Worm (Caenorhabditis elegans) whole organism, young adult: ENCODE results near the gene lam-1.
"Not testable (repeated sequence)": the region's sequence is repeated elsewhere in the genome, so short reads cannot be mapped to it uniquely, and the experiment has no call there.

Source experiments
- B0019.2 ChIP-seq: fragments of 200-800 bp; sonication (Bioruptor generic); conservative IDR thresholded peaks from 2 replicates; pipeline ENCODE4 v1.3.6; 2022; ENCODE audit warnings: missing genetic modification reagents, missing genetic modification characterization, missing compliant biosample characterization
- B0261.1 ChIP-seq: sonication (generic microtip); optimal IDR thresholded peaks from 2 replicates; lab custom pipeline; 2016; ENCODE audit warnings: mild to moderate bottlenecking, missing genetic modification characterization, moderate library complexity, missing compliant biosample characterization
- F55B11.4 ChIP-seq: sonication (generic microtip); optimal IDR thresholded peaks from 2 replicates; lab custom pipeline; 2016; ENCODE audit warnings: missing compliant biosample characterization, missing genetic modification characterization, borderline replicate concordance; ENCODE audit not compliant: insufficient read depth
- Y67H2A.10 ChIP-seq: fragments of 200-800 bp; sonication (Bioruptor generic); conservative IDR thresholded peaks from 2 replicates; pipeline ENCODE4 v1.3.6; 2022; ENCODE audit warnings: missing genetic modification reagents, missing genetic modification characterization, missing compliant biosample characterization
- ama-1 ChIP-seq, 3 experiments: fragments of 150-350 bp in 1 of 3; sonication (generic microtip) in 2 of 3; optimal IDR thresholded peaks; 2 replicates each; lab custom pipeline; 2014 to 2018; ENCODE audit warnings: missing biosample characterization in 2 of 3, missing genetic modification characterization in 2 of 3, missing genetic modification reagents in 2 of 3
- aptf-2 ChIP-seq: fragments of 200-800 bp; sonication (Bioruptor generic); conservative IDR thresholded peaks from 2 replicates; pipeline ENCODE4 v1.3.6; 2022; ENCODE audit warnings: missing genetic modification reagents, missing genetic modification characterization, missing compliant biosample characterization
- aptf-3 ChIP-seq: fragments of 200-800 bp; sonication (Bioruptor generic); IDR thresholded peaks from 2 replicates; pipeline ENCODE4 v1.3.6; 2022; ENCODE audit warnings: missing genetic modification characterization, missing compliant biosample characterization
- athp-1 ChIP-seq: sonication (generic microtip); optimal IDR thresholded peaks from 2 replicates; lab custom pipeline; 2017; ENCODE audit warnings: mild to moderate bottlenecking, missing genetic modification characterization, missing compliant biosample characterization
- die-1 ChIP-seq: sonication (generic microtip); optimal IDR thresholded peaks from 2 replicates; lab custom pipeline; 2016; ENCODE audit warnings: missing genotype, mild to moderate bottlenecking, missing genetic modification characterization, missing compliant biosample characterization
- egl-44 ChIP-seq: fragments of 200-800 bp; sonication (Bioruptor generic); IDR thresholded peaks from 2 replicates; pipeline ENCODE4 v1.3.6; 2022; ENCODE audit warnings: missing genetic modification reagents, missing genetic modification characterization, missing compliant biosample characterization
- egrh-3 ChIP-seq: fragments of 200-800 bp; sonication (Bioruptor generic); IDR thresholded peaks from 2 replicates; pipeline ENCODE4 v1.3.6; 2022; ENCODE audit warnings: missing genetic modification reagents, missing genetic modification characterization, missing compliant biosample characterization
- ekl-4 ChIP-seq: fragments of 200-800 bp; sonication (Bioruptor generic); IDR thresholded peaks from 2 replicates; pipeline ENCODE4 v1.3.6; 2022; ENCODE audit warnings: missing genetic modification reagents, missing genetic modification characterization, missing compliant biosample characterization
- ets-4 ChIP-seq: fragments of 200-800 bp; sonication (Bioruptor generic); optimal IDR thresholded peaks from 2 replicates; lab custom pipeline; 2018; ENCODE audit warnings: mild to moderate bottlenecking, missing genetic modification characterization, missing compliant biosample characterization
- gei-17 ChIP-seq: fragments of 200-800 bp; sonication (Bioruptor generic); optimal IDR thresholded peaks from 2 replicates; lab custom pipeline; 2018; ENCODE audit warnings: mild to moderate bottlenecking, missing genetic modification characterization, missing compliant biosample characterization
- hlh-12 ChIP-seq: sonication (generic microtip); optimal IDR thresholded peaks from 2 replicates; lab custom pipeline; 2016; ENCODE audit warnings: missing genetic modification characterization, missing compliant biosample characterization
- hlh-26 ChIP-seq: fragments of 200-800 bp; sonication (Bioruptor generic); conservative IDR thresholded peaks from 2 replicates; pipeline ENCODE4 v1.3.6; 2022; ENCODE audit warnings: missing genetic modification reagents, missing genetic modification characterization, missing compliant biosample characterization
- let-526 ChIP-seq: fragments of 200-800 bp; sonication (Bioruptor generic); IDR thresholded peaks from 2 replicates; pipeline ENCODE4 v1.3.6; 2022; ENCODE audit warnings: missing genetic modification reagents, missing genetic modification characterization, missing compliant biosample characterization
- lin-40 ChIP-seq: sonication (generic microtip); optimal IDR thresholded peaks from 2 replicates; lab custom pipeline; 2016; ENCODE audit warnings: missing genetic modification characterization, mild to moderate bottlenecking, missing compliant biosample characterization, missing genotype, missing genetic modification reagents
- lsy-27 ChIP-seq: sonication (generic microtip); optimal IDR thresholded peaks from 2 replicates; lab custom pipeline; 2017; ENCODE audit warnings: missing genetic modification characterization, mild to moderate bottlenecking, missing compliant biosample characterization, antibody characterized with exemption, missing genotype, borderline replicate concordance; ENCODE audit not compliant: insufficient read depth
- mcd-1 ChIP-seq: fragments of 200-800 bp; sonication (Bioruptor generic); IDR thresholded peaks from 2 replicates; pipeline ENCODE4 v1.3.6; 2022; ENCODE audit warnings: missing genetic modification reagents, missing genetic modification characterization, missing compliant biosample characterization
- nfya-1 ChIP-seq: sonication (generic microtip); optimal IDR thresholded peaks from 2 replicates; lab custom pipeline; 2017; ENCODE audit warnings: antibody characterized with exemption, missing compliant biosample characterization, missing genetic modification characterization, borderline replicate concordance; ENCODE audit not compliant: insufficient read depth
- rec-8 ChIP-seq, 2 experiments: sonication (generic microtip); optimal IDR thresholded peaks; 2 replicates each; lab custom pipeline; 2016; ENCODE audit warnings: mild to moderate bottlenecking in 2 of 2, missing genetic modification characterization in 2 of 2, missing genetic modification reagents in 2 of 2, missing genotype in 2 of 2, missing biosample characterization in 1 of 2, missing compliant biosample characterization in 1 of 2, moderate library complexity in 1 of 2
- sdz-38 ChIP-seq: sonication (generic microtip); optimal IDR thresholded peaks from 2 replicates; lab custom pipeline; 2016; ENCODE audit warnings: missing genotype, missing genetic modification characterization, missing compliant biosample characterization
- snpc-3.4 ChIP-seq: sonication (generic microtip); optimal IDR thresholded peaks from 2 replicates; lab custom pipeline; 2017; ENCODE audit warnings: missing genetic modification characterization, mild to moderate bottlenecking, missing compliant biosample characterization, antibody characterized with exemption, moderate library complexity, missing genotype, missing genetic modification reagents
- somi-1 ChIP-seq: fragments of 200-800 bp; sonication (Bioruptor generic); optimal IDR thresholded peaks from 2 replicates; lab custom pipeline; 2018; ENCODE audit warnings: mild to moderate bottlenecking, missing genetic modification characterization, missing compliant biosample characterization
- tlf-1 ChIP-seq: fragments of 200-800 bp; sonication (Bioruptor generic); optimal IDR thresholded peaks from 2 replicates; lab custom pipeline; 2018; ENCODE audit warnings: mild to moderate bottlenecking, missing genetic modification characterization, missing compliant biosample characterization
- zfh-2 ChIP-seq: fragments of 200-800 bp; sonication (Bioruptor generic); conservative IDR thresholded peaks from 2 replicates; pipeline ENCODE4 v1.3.6; 2022; ENCODE audit warnings: missing genetic modification reagents, missing genetic modification characterization, missing compliant biosample characterization
- ztf-26 ChIP-seq: sonication (generic microtip); optimal IDR thresholded peaks from 2 replicates; lab custom pipeline; 2017; ENCODE audit warnings: missing genetic modification characterization, missing compliant biosample characterization

The lam-1 gene

ce11 chrIV:5215092-5215491 lies 42.0 kb downstream of the lam-1 start, which contains the start of gene Y59E9AL.4:
Gene Y59E9AL.4 (minus strand): TSS chrIV:5215192.
- TF ChIP-seq ets-4 (GFP tag; lab: Kevin White, UChicago) (no peak), rec-8 (tag; optimal IDR thresholded peaks at IDR 0.05; lab: Kevin White, UChicago) (no peak), aptf-2 (GFP tag; lab: Robert Waterston, UW) (no peak), F55B11.4 (tag; lab: Kevin White, UChicago) (no peak)

DNA sequence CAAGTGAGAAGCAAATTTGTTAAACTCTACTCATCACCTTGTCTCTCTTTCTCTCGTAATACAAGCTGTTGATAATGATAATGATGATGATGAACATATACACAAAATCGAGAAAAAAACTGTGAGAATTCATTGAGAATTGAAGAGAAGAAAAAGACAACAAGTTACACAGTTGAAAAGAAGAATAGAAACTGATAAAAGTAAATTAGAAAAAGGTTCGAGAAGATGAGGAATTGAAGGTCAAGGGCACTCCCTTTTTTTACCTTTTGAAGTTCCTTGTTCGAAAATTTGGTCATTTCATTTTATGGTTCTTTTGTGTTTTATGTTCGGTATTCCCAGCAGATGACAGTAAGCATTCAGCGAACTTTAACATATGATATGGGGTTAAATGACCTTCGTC lies 43.2 kb downstream of the lam-1 start:
- peak; percentile 46 for TF ChIP-seq somi-1 (GFP tag; lab: Kevin White, UChicago)
- no peak for TF ChIP-seq gei-17 (GFP tag; lab: Kevin White, UChicago)
- TF ChIP-seq, all 124 proteins: peak for 1

- not testable (repeated sequence) for TF ChIP-seq let-526 (GFP tag; lab: Robert Waterston, UW); Y67H2A.10 (GFP tag; lab: Robert Waterston, UW); athp-1 (tag; lab: Kevin White, UChicago)
Observed at ce11 chrIV:5218496-5218895, 45.4 kb downstream of the lam-1 start, which contains the start of gene nsph-4.2. Gene nsph-4.2 (plus strand): TSS chrIV:5218796.

- peak; percentile 84; the same call in 1 of the 2 replicates for TF ChIP-seq egrh-3 (GFP tag; lab: Robert Waterston, UW)
- TF ChIP-seq die-1 (tag; lab: Kevin White, UChicago), result no peak
Observed at ce11 chrIV:5221721-5222120, 48.6 kb downstream of the lam-1 start.

DNA sequence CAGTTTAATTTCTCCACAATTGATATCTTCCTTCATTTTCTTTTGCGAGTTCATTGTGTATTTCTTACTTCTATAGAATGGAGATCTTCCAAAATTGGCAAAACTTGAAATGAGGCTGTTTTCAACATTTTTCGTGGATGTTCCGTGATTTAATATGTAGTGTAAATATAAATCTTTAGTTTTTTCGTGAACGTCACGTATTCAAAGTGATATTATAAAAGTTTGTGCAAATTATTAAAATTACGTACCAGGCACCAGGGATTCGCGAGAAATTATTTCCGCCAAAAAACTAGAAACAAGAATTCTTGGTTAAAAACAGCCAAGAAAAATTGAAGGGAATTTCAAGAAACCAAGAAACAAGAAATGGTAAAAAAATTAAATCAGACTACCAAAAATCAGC lies 51.1 kb downstream of the lam-1 start, which contains the start of gene Y59E9AL.8:
Y59E9AL.8 (minus strand) TSS at position 101 of the 400 bp plus-strand sequence.
- TF ChIP-seq rec-8 (tag; optimal IDR thresholded peaks at IDR 0.05; lab: Kevin White, UChicago) (no peak), ztf-26 (tag; lab: Kevin White, UChicago) (no peak), B0261.1 (tag; lab: Kevin White, UChicago) (no peak), mcd-1 (GFP tag; lab: Robert Waterston, UW) (no peak), B0019.2 (GFP tag; lab: Robert Waterston, UW) (no peak), hlh-26 (no peak), hlh-12 (tag; lab: Kevin White, UChicago) (no peak), ekl-4 (GFP tag; lab: Robert Waterston, UW) (no peak), sdz-38 (no peak), tlf-1 (GFP tag; lab: Kevin White, UChicago) (no peak)

ce11 chrIV:5225277-5225822 lies 52.2 kb downstream of the lam-1 start, which contains the start of gene cylc-1:
Gene cylc-1 (minus strand): TSS chrIV:5225772.
- TF ChIP-seq zfh-2 (GFP tag; lab: Robert Waterston, UW), result peak; percentile 79
- TF ChIP-seq egrh-3 (GFP tag; lab: Robert Waterston, UW), result peak; percentile 68

DNA sequence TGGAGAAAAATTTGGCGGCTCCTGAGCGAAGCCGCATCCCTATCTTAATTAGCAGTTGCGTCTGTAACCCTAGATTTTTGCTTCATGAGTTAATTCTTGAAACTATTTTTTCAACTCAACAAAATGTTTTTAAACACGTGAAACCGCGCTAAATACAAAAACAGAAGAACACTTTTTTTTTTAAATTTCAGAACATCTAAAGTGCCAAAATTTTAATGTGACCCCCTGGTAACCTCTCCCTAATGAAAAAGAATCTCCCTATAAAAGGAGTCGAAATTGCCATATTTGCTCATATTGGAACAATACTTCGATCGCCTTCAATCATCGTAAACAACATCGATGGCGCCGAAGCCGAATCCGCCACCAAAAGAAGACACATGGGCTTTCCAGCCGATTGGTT lies 53.4 kb downstream of the lam-1 start, which contains the start of gene nsph-4.1:
nsph-4.1 (plus strand) TSS at position 301 of the 400 bp plus-strand sequence.
- TF ChIP-seq aptf-3; snpc-3.4 (tag; lab: Kevin White, UChicago); egl-44 (GFP tag; lab: Robert Waterston, UW): not testable (repeated sequence)

- no peak for TF ChIP-seq lin-40
- no peak for TF ChIP-seq tlf-1 (GFP tag; lab: Kevin White, UChicago)
- no peak for TF ChIP-seq zfh-2 (GFP tag; lab: Robert Waterston, UW)
- no peak for TF ChIP-seq mcd-1 (GFP tag; lab: Robert Waterston, UW)
- TF ChIP-seq lsy-27 (tag; lab: Kevin White, UChicago), result no peak
- no peak for TF ChIP-seq ama-1 (optimal IDR thresholded peaks at IDR 0.05; lab: Kevin White, UChicago)
- TF ChIP-seq ama-1 (GFP tag; optimal IDR thresholded peaks at IDR 0.05; lab: Kevin White, UChicago), result no peak
- no peak for TF ChIP-seq nfya-1 (tag; lab: Kevin White, UChicago)
- TF ChIP-seq, all 124 proteins: peak for 0
Observed at ce11 chrIV:5228619-5229018, 55.5 kb downstream of the lam-1 start, which contains the start of gene thn-6. Gene thn-6 (plus strand): TSS chrIV:5228919.
